Fruit fly (Drosophila melanogaster): ENCODE results near the gene mRpL22.

DNA sequence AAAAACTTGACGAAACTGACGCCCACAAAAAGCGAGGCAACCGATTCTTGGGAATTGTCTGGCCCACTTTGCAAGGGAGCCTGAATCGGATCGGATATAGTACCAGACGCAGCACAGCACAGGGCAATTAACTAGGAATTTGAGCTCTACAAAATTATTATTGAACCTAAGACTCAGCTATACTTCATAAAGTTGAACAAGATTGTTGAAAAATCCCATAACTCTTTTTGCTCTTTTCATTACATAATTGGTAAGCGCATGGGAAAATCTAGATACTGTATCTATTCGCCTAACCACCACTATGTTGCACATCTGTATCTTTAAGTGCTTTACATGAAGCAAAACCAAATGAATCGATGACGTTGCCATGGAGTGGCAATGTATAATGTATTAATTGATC lies 49.4 kb downstream of the mRpL22 start:
- no peak for TF ChIP-seq Scr (GFP tag; IDR thresholded peaks at IDR 0.05; ENCODE audit: partially characterized antibody)
- TF ChIP-seq en (GFP tag; optimal IDR thresholded peaks at IDR 0.05): peak; percentile 58
- TF ChIP-seq CG42726 (GFP tag; IDR thresholded peaks at IDR 0.05; ENCODE audit: partially characterized antibody): no peak

All from whole organism, embryonic.